Fruit fly (Drosophila melanogaster) whole organism, wandering third instar larva: ENCODE measurements around the gene CG13840.

Experiments used
- CG32264 ChIP-seq: fragments of 200-800 bp; sonication (Bioruptor generic); optimal IDR thresholded peaks from 2 replicates; lab custom pipeline; 2016; ENCODE audit warnings: missing biosample characterization, missing genetic modification characterization
- CG9705 ChIP-seq: fragments of 200-800 bp; sonication (Bioruptor generic); optimal IDR thresholded peaks from 2 replicates; lab custom pipeline; 2018; ENCODE audit warnings: missing biosample characterization, mild to moderate bottlenecking, missing genetic modification characterization
- Dfd ChIP-seq: fragments of >200 bp; optimal IDR thresholded peaks from 2 replicates; lab custom pipeline; 2017; ENCODE audit warnings: missing biosample characterization, missing genetic modification characterization
- Dif ChIP-seq: fragments of 200-275, 200-300 bp; sonication (Bioruptor generic); optimal IDR thresholded peaks from 2 replicates; lab custom pipeline; 2018; ENCODE audit warnings: missing biosample characterization, missing genetic modification characterization; ENCODE audit not compliant: partially characterized antibody
- GATAd ChIP-seq: sonication (Bioruptor generic); optimal IDR thresholded peaks from 2 replicates; lab custom pipeline; 2016; ENCODE audit warnings: missing biosample characterization, missing genetic modification characterization
- HLH106 ChIP-seq: fragments of 200-800 bp; optimal IDR thresholded peaks from 3 replicates; lab custom pipeline; 2019; ENCODE audit warnings: missing biosample characterization, mild to moderate bottlenecking, missing genetic modification characterization, moderate library complexity
- Hnf4 ChIP-seq: fragments of 200-800 bp; sonication (Bioruptor generic); optimal IDR thresholded peaks from 2 replicates; lab custom pipeline; 2016; ENCODE audit warnings: missing biosample characterization, mild to moderate bottlenecking, missing genetic modification characterization
- Hr78 ChIP-seq: fragments of >200 bp; optimal IDR thresholded peaks from 2 replicates; lab custom pipeline; 2017; ENCODE audit warnings: missing biosample characterization, missing genetic modification characterization
- Jra ChIP-seq: sonication (Bioruptor generic); optimal IDR thresholded peaks from 2 replicates; lab custom pipeline; 2016; ENCODE audit warnings: missing biosample characterization, missing genetic modification characterization
- Mio ChIP-seq: sonication (Bioruptor generic); optimal IDR thresholded peaks from 2 replicates; lab custom pipeline; 2016; ENCODE audit warnings: missing biosample characterization, missing genetic modification characterization
- Myc ChIP-seq: fragments of >200 bp; optimal IDR thresholded peaks from 2 replicates; lab custom pipeline; 2017
- OdsH ChIP-seq: fragments of 200-800 bp; sonication (Bioruptor generic); optimal IDR thresholded peaks from 2 replicates; lab custom pipeline; 2016; ENCODE audit warnings: missing biosample characterization, mild to moderate bottlenecking, missing genetic modification characterization
- Rel ChIP-seq, 2 experiments: fragments of 200-800 bp; sonication (Bioruptor generic) in 1 of 2; optimal IDR thresholded peaks; 2 replicates in 1 of 2; 3 replicates in 1 of 2; lab custom pipeline; 2016 to 2019; ENCODE audit warnings: mild to moderate bottlenecking in 2 of 2, missing biosample characterization in 2 of 2, missing genetic modification characterization in 2 of 2, moderate library complexity in 1 of 2
- Sp1 ChIP-seq: fragments of 200-800 bp; sonication (Bioruptor generic); optimal IDR thresholded peaks from 3 replicates; lab custom pipeline; 2019; ENCODE audit warnings: missing biosample characterization, mild to moderate bottlenecking, missing genetic modification characterization, moderate library complexity
- Vsx2 ChIP-seq: fragments of 200-300, 225-300 bp; sonication (Bioruptor generic); optimal IDR thresholded peaks from 2 replicates; lab custom pipeline; 2018; ENCODE audit warnings: missing biosample characterization, missing genetic modification characterization; ENCODE audit not compliant: partially characterized antibody
- br ChIP-seq: fragments of 200-800 bp; sonication (Bioruptor generic); optimal IDR thresholded peaks from 2 replicates; lab custom pipeline; 2016; ENCODE audit warnings: missing biosample characterization, missing genetic modification characterization
- brk ChIP-seq: fragments of 200-800 bp; sonication (Bioruptor generic); optimal IDR thresholded peaks from 2 replicates; lab custom pipeline; 2016; ENCODE audit warnings: missing biosample characterization, mild to moderate bottlenecking, missing genetic modification characterization
- dl ChIP-seq, 2 experiments: fragments of 175-275, 200-275 bp in 1 of 2; fragments of 200-275 bp in 1 of 2; sonication (Bioruptor generic); optimal IDR thresholded peaks; lab custom pipeline; 2018; ENCODE audit warnings: mild to moderate bottlenecking in 2 of 2, missing biosample characterization in 2 of 2, missing genetic modification characterization in 2 of 2, moderate library complexity in 2 of 2; ENCODE audit not compliant: partially characterized antibody in 2 of 2, insufficient read depth in 1 of 2
- dmrt93B ChIP-seq: fragments of 200-800 bp; sonication (Bioruptor generic); optimal IDR thresholded peaks from 2 replicates; lab custom pipeline; 2018; ENCODE audit warnings: missing biosample characterization, mild to moderate bottlenecking, missing genetic modification characterization
- ey ChIP-seq: fragments of 200-800 bp; sonication (Bioruptor generic); optimal IDR thresholded peaks from 2 replicates; lab custom pipeline; 2016; ENCODE audit warnings: missing biosample characterization, missing genetic modification characterization
- fru ChIP-seq: fragments of 200-800 bp; sonication (Bioruptor generic); optimal IDR thresholded peaks from 3 replicates; lab custom pipeline; 2016; ENCODE audit warnings: missing biosample characterization, mild to moderate bottlenecking, missing genetic modification characterization
- h ChIP-seq: fragments of 200-800 bp; sonication (Bioruptor generic); optimal IDR thresholded peaks from 3 replicates; lab custom pipeline; 2016; ENCODE audit warnings: missing biosample characterization, mild to moderate bottlenecking, missing genetic modification characterization
- usp ChIP-seq: fragments of >200 bp; optimal IDR thresholded peaks from 2 replicates; lab custom pipeline; 2017; ENCODE audit warnings: missing biosample characterization, missing genetic modification characterization
- woc ChIP-seq: sonication (Bioruptor generic); optimal IDR thresholded peaks from 2 replicates; lab custom pipeline; 2016; ENCODE audit warnings: missing biosample characterization, mild to moderate bottlenecking, missing genetic modification characterization

The CG13840 gene

DNA sequence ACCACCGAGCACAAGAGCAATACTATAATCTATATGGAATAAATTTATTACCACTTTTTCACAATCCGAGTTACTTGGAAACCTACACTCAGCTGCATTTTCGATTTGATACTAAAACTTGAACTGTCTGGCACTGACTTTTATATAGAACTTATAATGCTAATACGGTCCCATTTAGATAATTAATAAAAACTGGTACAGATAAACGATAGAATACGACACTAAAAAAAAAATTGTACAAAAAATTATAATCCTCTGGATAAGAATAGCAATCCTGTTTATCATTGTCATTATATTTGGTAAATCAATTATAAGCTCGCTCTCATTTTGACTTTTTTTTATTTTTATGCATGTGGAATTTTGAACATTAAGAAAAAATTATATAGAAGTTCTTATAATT, 45.8 kb downstream of the CG13840 start, which contains the start of gene CG43093:
Gene CG43093, minus strand, starts transcription at position 101 of the 400 bp plus-strand sequence.
- TF ChIP-seq Sp1 = no peak
- no peak for TF ChIP-seq Jra (GFP tag; lab: Kevin White, UChicago)
- no peak for TF ChIP-seq Dfd (GFP tag; lab: Kevin White, UChicago)
- no peak for TF ChIP-seq h (GFP tag; lab: Kevin White, UChicago)
- no peak for TF ChIP-seq Hnf4 (GFP tag; lab: Kevin White, UChicago)
- TF ChIP-seq dl (GFP tag; optimal IDR thresholded peaks at IDR 0.05; lab: Kevin White, UChicago; ENCODE audit: insufficient read depth in 1 of 2, partially characterized antibody in 2 of 2) = no peak
- TF ChIP-seq fru (GFP tag; lab: Kevin White, UChicago) = no peak
- TF ChIP-seq dmrt93B (GFP tag; lab: Kevin White, UChicago) = no peak
- TF ChIP-seq usp (GFP tag; lab: Kevin White, UChicago) = no peak
- no peak for TF ChIP-seq HLH106 (tag; lab: Kevin White, UChicago)

DNA sequence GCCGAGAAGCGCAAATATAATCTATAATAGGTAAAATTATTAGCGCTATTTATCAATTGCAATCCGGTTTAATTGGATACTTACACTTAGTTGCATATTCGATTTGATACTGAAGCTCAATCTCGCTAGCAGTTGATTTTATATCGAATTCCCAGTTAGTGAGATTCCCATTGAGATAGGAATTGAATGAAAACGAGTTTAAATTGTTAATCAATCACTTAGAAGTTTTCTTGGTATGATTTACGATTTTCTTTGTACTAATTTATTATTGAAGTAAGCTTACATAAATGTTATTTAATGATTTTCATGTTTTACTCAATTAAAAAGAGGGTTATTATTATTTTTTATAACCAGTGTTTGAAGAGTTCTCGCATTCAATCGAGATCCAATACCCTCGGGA, 46.4 kb downstream of the CG13840 start, which contains the start of gene CG43092:
Gene CG43092, minus strand, starts transcription at position 101 of the 400 bp plus-strand sequence.
- no peak for TF ChIP-seq Sp1
- TF ChIP-seq Vsx2 (GFP tag; lab: Kevin White, UChicago) = no peak
- TF ChIP-seq Dif = no peak
- no peak for TF ChIP-seq OdsH (GFP tag; lab: Kevin White, UChicago)
- no peak for TF ChIP-seq br
- TF ChIP-seq brk (GFP tag; lab: Kevin White, UChicago) = no peak
- no peak for TF ChIP-seq h (GFP tag; lab: Kevin White, UChicago)
- no peak for TF ChIP-seq CG32264 (GFP tag; lab: Kevin White, UChicago)
- TF ChIP-seq woc = no peak
- TF ChIP-seq fru (GFP tag; lab: Kevin White, UChicago) = no peak
- TF ChIP-seq, all 38 proteins: peak for 0

- TF ChIP-seq Jra (GFP tag; lab: Kevin White, UChicago) (no peak), Myc (lab: Kevin White, UChicago) (no peak), GATAd (GFP tag; lab: Kevin White, UChicago) (no peak)
Measured at dm6 chr3R:22768633-22769032, 47.3 kb downstream of the CG13840 start, which contains the start of gene CG43091. Gene CG43091, minus strand, starts transcription at chr3R:22768733.

DNA sequence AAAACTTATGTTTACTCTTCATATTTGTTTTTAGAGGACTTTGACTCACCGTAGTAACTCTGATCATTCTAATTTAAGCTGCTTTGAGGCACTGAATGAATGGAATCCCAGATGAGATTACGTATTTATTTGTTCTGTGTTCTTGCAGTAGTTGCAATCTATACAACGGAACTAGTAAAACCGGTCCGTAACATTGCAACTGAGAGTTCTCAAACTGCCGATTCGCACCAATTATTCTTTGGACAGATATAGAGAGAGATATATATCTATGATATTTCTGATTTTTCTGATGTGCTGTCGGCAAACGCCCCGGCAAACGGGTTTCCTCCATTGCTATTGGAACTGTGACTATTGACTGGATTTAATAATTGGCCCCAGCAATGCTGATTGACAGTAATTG, 48.4 kb downstream of the CG13840 start, which contains the start of gene CG13841:
Gene CG13841, minus strand, starts transcription at position 101 of the 400 bp plus-strand sequence.
- TF ChIP-seq HLH106 (tag; lab: Kevin White, UChicago) (no peak), Hnf4 (GFP tag; lab: Kevin White, UChicago) (no peak)

DNA sequence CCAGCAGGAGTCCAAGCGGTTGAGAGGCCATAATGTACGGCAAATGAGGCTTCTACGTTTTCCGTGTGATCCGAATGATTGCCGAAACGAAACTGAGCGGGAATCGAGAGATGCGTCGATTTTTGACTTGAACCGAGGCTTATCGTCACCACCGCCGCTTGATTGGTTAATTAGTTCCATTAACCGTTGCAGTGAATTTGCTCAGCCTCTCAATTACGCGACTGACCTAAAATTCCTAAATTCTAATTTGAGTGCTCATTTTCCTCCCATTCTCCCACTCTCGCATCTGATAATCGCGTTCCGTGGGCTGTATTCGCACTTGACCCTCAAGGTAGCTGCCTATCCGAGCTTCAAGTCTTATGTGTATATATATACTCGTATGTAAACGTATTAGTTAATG, 49.9 kb downstream of the CG13840 start, which contains the start of gene Nepl15:
Gene Nepl15, minus strand, starts transcription at position 101 of the 400 bp plus-strand sequence.
- TF ChIP-seq Dif = no peak
- no peak for TF ChIP-seq dmrt93B (GFP tag; lab: Kevin White, UChicago)
- TF ChIP-seq ey (GFP tag; lab: Kevin White, UChicago) = no peak
- no peak for TF ChIP-seq OdsH (GFP tag; lab: Kevin White, UChicago)
- TF ChIP-seq Rel (GFP tag; optimal IDR thresholded peaks at IDR 0.05; lab: Kevin White, UChicago) = no peak
- TF ChIP-seq Rel (tag; optimal IDR thresholded peaks at IDR 0.05; lab: Kevin White, UChicago) = no peak
- TF ChIP-seq Mio = no peak
- TF ChIP-seq dl (GFP tag; optimal IDR thresholded peaks at IDR 0.05; lab: Kevin White, UChicago; ENCODE audit: insufficient read depth in 1 of 2, partially characterized antibody in 2 of 2) = no peak
- no peak for TF ChIP-seq CG32264 (GFP tag; lab: Kevin White, UChicago)
- TF ChIP-seq Hr78 = no peak
- TF ChIP-seq CG9705 (GFP tag; lab: Kevin White, UChicago) = no peak
- no peak for TF ChIP-seq brk (GFP tag; lab: Kevin White, UChicago)
